Fruit fly (Drosophila melanogaster) whole organism, embryonic: Measurements from ENCODE around the gene foxo.

Source experiments
- ATbp ChIP-seq: fragments of 200-800 bp; sonication (Bioruptor generic); optimal IDR thresholded peaks from 2 replicates; lab custom pipeline; 2017; ENCODE audit warnings: missing biosample characterization, mild to moderate bottlenecking, missing genetic modification characterization, missing genetic modification reagents
- Adf1 ChIP-seq: fragments of 200-800 bp; sonication (Bioruptor generic); IDR thresholded peaks from 2 replicates; pipeline ENCODE4 v1.3.6; 2022; ENCODE audit warnings: missing biosample characterization, missing genetic modification characterization
- Atf6 ChIP-seq: fragments of 200-800 bp; sonication (Bioruptor generic); IDR thresholded peaks from 2 replicates; pipeline ENCODE4 v1.3.6; 2022; ENCODE audit warnings: missing biosample characterization, missing genetic modification characterization
- Bdp1 ChIP-seq: fragments of 200-800 bp; sonication (Bioruptor generic); optimal IDR thresholded peaks from 3 replicates; lab custom pipeline; 2016; ENCODE audit warnings: missing biosample characterization, missing genetic modification characterization
- CG10209 ChIP-seq: fragments of 200-800 bp; sonication (Bioruptor generic); optimal IDR thresholded peaks from 3 replicates; lab custom pipeline; 2017; ENCODE audit warnings: missing biosample characterization, mild to moderate bottlenecking, missing genetic modification characterization, missing genetic modification reagents
- CG10654 ChIP-seq: fragments of 200-800 bp; sonication (Bioruptor generic); optimal IDR thresholded peaks from 2 replicates; lab custom pipeline; 2016; ENCODE audit warnings: missing biosample characterization, missing genetic modification characterization
- CG10979 ChIP-seq: fragments of 200-800 bp; sonication (Bioruptor generic); optimal IDR thresholded peaks from 2 replicates; lab custom pipeline; 2018; ENCODE audit warnings: missing biosample characterization, mild to moderate bottlenecking, missing genetic modification characterization, moderate library complexity
- CG11085 ChIP-seq: fragments of 200-800 bp; sonication (Bioruptor generic); IDR thresholded peaks from 2 replicates; pipeline ENCODE4 v1.3.6; 2022; ENCODE audit warnings: missing biosample characterization, missing genetic modification characterization
- CG11696 ChIP-seq: fragments of 200-800 bp; sonication (Bioruptor generic); IDR thresholded peaks from 2 replicates; pipeline ENCODE4 v1.3.6; 2022; ENCODE audit warnings: missing biosample characterization, missing genetic modification characterization
- CG1233 ChIP-seq: fragments of 200-800 bp; sonication (Bioruptor generic); optimal IDR thresholded peaks from 4 replicates; lab custom pipeline; 2018; ENCODE audit warnings: missing biosample characterization, mild to moderate bottlenecking, missing genetic modification characterization
- CG12391 ChIP-seq: fragments of 200-800 bp; sonication (Bioruptor generic); optimal IDR thresholded peaks from 3 replicates; lab custom pipeline; 2018; ENCODE audit warnings: missing biosample characterization, mild to moderate bottlenecking, missing genetic modification characterization, moderate library complexity
- CG12769 ChIP-seq: fragments of 200-800 bp; sonication (Bioruptor generic); optimal IDR thresholded peaks from 2 replicates; lab custom pipeline; 2019; ENCODE audit warnings: missing biosample characterization, mild to moderate bottlenecking, missing genetic modification characterization, moderate library complexity
- CG13624 ChIP-seq: fragments of 200-800 bp; sonication (Bioruptor generic); optimal IDR thresholded peaks from 2 replicates; lab custom pipeline; 2016; ENCODE audit warnings: missing biosample characterization, missing genetic modification characterization
- CG15269 ChIP-seq: fragments of 200-800 bp; sonication (Bioruptor generic); optimal IDR thresholded peaks from 2 replicates; lab custom pipeline; 2018; ENCODE audit warnings: missing biosample characterization, mild to moderate bottlenecking, missing genetic modification characterization, moderate library complexity
- CG15479 ChIP-seq: fragments of 200-800 bp; sonication (Bioruptor generic); optimal IDR thresholded peaks from 3 replicates; lab custom pipeline; 2019; ENCODE audit warnings: missing biosample characterization, mild to moderate bottlenecking, missing genetic modification characterization, moderate library complexity
- CG1603 ChIP-seq: fragments of 200-800 bp; sonication (Bioruptor generic); optimal IDR thresholded peaks from 2 replicates; lab custom pipeline; 2019; ENCODE audit warnings: missing biosample characterization, mild to moderate bottlenecking, missing genetic modification characterization, moderate library complexity
- CG1647 ChIP-seq: fragments of 200-800 bp; sonication (Bioruptor generic); optimal IDR thresholded peaks from 3 replicates; lab custom pipeline; 2016; ENCODE audit warnings: missing biosample characterization, missing genetic modification characterization
- CG17359 ChIP-seq: fragments of 200-800 bp; sonication (Bioruptor generic); optimal IDR thresholded peaks from 3 replicates; lab custom pipeline; 2018; ENCODE audit warnings: missing biosample characterization, mild to moderate bottlenecking, missing genetic modification characterization, moderate library complexity
- CG18262 ChIP-seq: fragments of 200-800 bp; optimal IDR thresholded peaks from 3 replicates; lab custom pipeline; 2019; ENCODE audit warnings: missing biosample characterization, mild to moderate bottlenecking, missing genetic modification characterization, moderate library complexity
- CG2678 ChIP-seq: fragments of 200-800 bp; sonication (Bioruptor generic); optimal IDR thresholded peaks from 3 replicates; lab custom pipeline; 2019; ENCODE audit warnings: missing biosample characterization, mild to moderate bottlenecking, missing genetic modification characterization, moderate library complexity
- CG3847 ChIP-seq: fragments of 200-800 bp; sonication (Bioruptor generic); IDR thresholded peaks from 2 replicates; pipeline ENCODE4 v1.3.6; 2022; ENCODE audit warnings: missing biosample characterization, missing genetic modification characterization
- CG4404 ChIP-seq: fragments of 200-800 bp; sonication (Bioruptor generic); IDR thresholded peaks from 2 replicates; pipeline ENCODE4 v1.3.6; 2022; ENCODE audit warnings: missing biosample characterization, missing genetic modification characterization
- CG4617 ChIP-seq: fragments of 200-800 bp; sonication (Bioruptor generic); optimal IDR thresholded peaks from 3 replicates; lab custom pipeline; 2016; ENCODE audit warnings: missing biosample characterization, missing genetic modification characterization, borderline replicate concordance
- CG4707 ChIP-seq: fragments of 200-800 bp; sonication (Bioruptor generic); optimal IDR thresholded peaks from 2 replicates; lab custom pipeline; 2018; ENCODE audit warnings: missing biosample characterization, mild to moderate bottlenecking, missing genetic modification characterization, moderate library complexity
- CG4854 ChIP-seq: fragments of 200-800 bp; sonication (Bioruptor generic); optimal IDR thresholded peaks from 2 replicates; lab custom pipeline; 2016; ENCODE audit warnings: missing biosample characterization, missing genetic modification characterization, inconsistent platforms
- CG6175 ChIP-seq: fragments of 200-800 bp; sonication (Bioruptor generic); IDR thresholded peaks from 3 replicates; pipeline ENCODE4 v1.3.6; 2022; ENCODE audit warnings: missing biosample characterization, missing genetic modification characterization
- CG6765 ChIP-seq: fragments of 200-800 bp; sonication (Bioruptor generic); optimal IDR thresholded peaks from 3 replicates; lab custom pipeline; 2017; ENCODE audit warnings: missing biosample characterization, mild to moderate bottlenecking, missing genetic modification characterization
- CG7556 ChIP-seq: fragments of 200-800 bp; sonication (Bioruptor generic); optimal IDR thresholded peaks from 2 replicates; lab custom pipeline; 2017; ENCODE audit warnings: missing biosample characterization, mild to moderate bottlenecking, missing genetic modification characterization
- CG9727 ChIP-seq: fragments of 200-800 bp; sonication (Bioruptor generic); optimal IDR thresholded peaks from 3 replicates; lab custom pipeline; 2017; ENCODE audit warnings: missing biosample characterization, mild to moderate bottlenecking, missing genetic modification characterization
- HLH3B ChIP-seq: fragments of 200-800 bp; sonication (Bioruptor generic); IDR thresholded peaks from 2 replicates; pipeline ENCODE4 v1.3.6; 2022; ENCODE audit warnings: missing biosample characterization, missing genetic modification characterization
- Hand ChIP-seq: fragments of 200-800 bp; sonication (Bioruptor generic); optimal IDR thresholded peaks from 2 replicates; lab custom pipeline; 2017; ENCODE audit warnings: mild to moderate bottlenecking, missing biosample characterization, missing genetic modification reagents, missing genetic modification characterization
- Hr51 ChIP-seq, 2 experiments: fragments of 200-800 bp; sonication (Bioruptor generic); optimal IDR thresholded peaks; 2 replicates in 1 of 2; 3 replicates in 1 of 2; lab custom pipeline; 2016 to 2018; ENCODE audit warnings: missing biosample characterization in 2 of 2, missing genetic modification characterization in 2 of 2, mild to moderate bottlenecking in 1 of 2, moderate library complexity in 1 of 2
- Lhr ChIP-seq: fragments of 200-800 bp; sonication (Bioruptor generic); optimal IDR thresholded peaks from 3 replicates; lab custom pipeline; 2017; ENCODE audit warnings: mild to moderate bottlenecking, missing biosample characterization, missing genetic modification reagents, missing genetic modification characterization
- Stat92E ChIP-seq, 3 experiments: fragments of >200 bp in 2 of 3; fragments of 200-800 bp in 1 of 3; sonication (Bioruptor generic) in 1 of 3; optimal IDR thresholded peaks; 2 replicates each; lab custom pipeline; 2017 to 2019; ENCODE audit warnings: missing biosample characterization in 3 of 3, missing genetic modification characterization in 3 of 3, mild to moderate bottlenecking in 1 of 3, moderate library complexity in 1 of 3
- bigmax ChIP-seq: fragments of 200-800 bp; sonication (Bioruptor generic); optimal IDR thresholded peaks from 2 replicates; lab custom pipeline; 2018; ENCODE audit warnings: missing biosample characterization, mild to moderate bottlenecking, missing genetic modification characterization
- cas ChIP-seq: fragments of 200-800 bp; sonication (Bioruptor generic); IDR thresholded peaks from 2 replicates; pipeline ENCODE4 v1.3.6; 2022; ENCODE audit warnings: missing biosample characterization, missing genetic modification characterization
- dati ChIP-seq: fragments of 200-800 bp; sonication (Bioruptor generic); IDR thresholded peaks from 2 replicates; pipeline ENCODE4 v1.3.6; 2022; ENCODE audit warnings: missing biosample characterization, missing genetic modification characterization
- disco-r ChIP-seq: fragments of 200-800 bp; sonication (Bioruptor generic); optimal IDR thresholded peaks from 2 replicates; lab custom pipeline; 2016; ENCODE audit warnings: missing biosample characterization, missing genetic modification characterization
- en ChIP-seq: fragments of 200-800 bp; sonication (Bioruptor generic); optimal IDR thresholded peaks from 2 replicates; lab custom pipeline; 2016; ENCODE audit warnings: missing biosample characterization, missing genetic modification characterization
- gfzf ChIP-seq: fragments of 200-800 bp; sonication (Bioruptor generic); optimal IDR thresholded peaks from 2 replicates; lab custom pipeline; 2016; ENCODE audit warnings: missing biosample characterization, mild to moderate bottlenecking, missing genetic modification characterization, moderate library complexity
- her ChIP-seq: fragments of 200-800 bp; sonication (Bioruptor generic); optimal IDR thresholded peaks from 2 replicates; lab custom pipeline; 2016; ENCODE audit warnings: missing biosample characterization, missing genetic modification characterization
- lbe ChIP-seq: fragments of 200-800 bp; sonication (Bioruptor generic); optimal IDR thresholded peaks from 2 replicates; lab custom pipeline; 2016; ENCODE audit warnings: missing biosample characterization, mild to moderate bottlenecking, missing genetic modification characterization
- pros ChIP-seq: fragments of 200-800 bp; sonication (Bioruptor generic); optimal IDR thresholded peaks from 3 replicates; lab custom pipeline; 2019; ENCODE audit warnings: missing biosample characterization, mild to moderate bottlenecking, missing genetic modification characterization, moderate library complexity
- slbo ChIP-seq: fragments of 200-800 bp; sonication (Bioruptor generic); IDR thresholded peaks from 2 replicates; pipeline ENCODE4 v1.3.6; 2022; ENCODE audit warnings: missing biosample characterization, missing genetic modification characterization
- stwl ChIP-seq: fragments of 200-800 bp; sonication (Bioruptor generic); optimal IDR thresholded peaks from 3 replicates; lab custom pipeline; 2018; ENCODE audit warnings: missing biosample characterization, mild to moderate bottlenecking, missing genetic modification characterization, moderate library complexity
- tio ChIP-seq: fragments of 200-800 bp; sonication (Bioruptor generic); optimal IDR thresholded peaks from 2 replicates; lab custom pipeline; 2017; ENCODE audit warnings: missing biosample characterization, missing genetic modification characterization, inconsistent platforms
- tna ChIP-seq: fragments of 200-800 bp; sonication (Bioruptor generic); IDR thresholded peaks from 2 replicates; pipeline ENCODE4 v1.3.6; 2022; ENCODE audit warnings: missing biosample characterization, missing genetic modification characterization; ENCODE audit not compliant: partially characterized antibody
- unc-4 ChIP-seq: fragments of 200-800 bp; sonication (Bioruptor generic); IDR thresholded peaks from 2 replicates; pipeline ENCODE4 v1.3.6; 2022; ENCODE audit warnings: missing biosample characterization, missing genetic modification characterization; ENCODE audit not compliant: partially characterized antibody
- wor ChIP-seq: fragments of 200-800 bp; sonication (Bioruptor generic); IDR thresholded peaks from 2 replicates; pipeline ENCODE4 v1.3.6; 2022; ENCODE audit warnings: missing biosample characterization, missing genetic modification characterization
- z ChIP-seq: fragments of 200-800 bp; sonication (Bioruptor generic); IDR thresholded peaks from 3 replicates; pipeline ENCODE4 v1.3.6; 2022; ENCODE audit warnings: missing biosample characterization, missing genetic modification characterization

The foxo gene

dm6 chr3R:14035924-14036448 is 20.8 kb upstream of the foxo start, which contains the start of gene CG9922 (continued):
- TF ChIP-seq Adf1 (GFP tag; lab: Robert Waterston, UW) (no peak; the same call in 1 of the 2 replicates), CG15269 (tag; lab: Kevin White, UChicago) (peak; percentile 52), stwl (peak; percentile 77), Bdp1 (GFP tag; lab: Kevin White, UChicago) (no peak), CG4404 (no peak), Stat92E (GFP tag; optimal IDR thresholded peaks at IDR 0.05; lab: Kevin White, UChicago) (peak in 1 of 3 experiments; percentile 70), CG12769 (no peak), slbo (GFP tag; lab: Robert Waterston, UW) (peak; percentile 52; the same call in 1 of the 2 replicates), CG11085 (GFP tag; lab: Robert Waterston, UW) (no peak), bigmax (GFP tag; lab: Kevin White, UChicago) (no peak), unc-4 (GFP tag; lab: Robert Waterston, UW) (peak; percentile 59), lbe (GFP tag; lab: Kevin White, UChicago) (no peak), HLH3B (GFP tag; lab: Robert Waterston, UW) (no peak), gfzf (GFP tag; lab: Kevin White, UChicago) (peak; percentile 43), CG10209 (GFP tag; lab: Kevin White, UChicago) (no peak), z (GFP tag; lab: Robert Waterston, UW) (no peak), tna (no peak), CG7556 (peak; percentile 16), Hand (GFP tag; lab: Kevin White, UChicago) (no peak), dati (GFP tag; lab: Robert Waterston, UW) (no peak), CG11696 (GFP tag; lab: Robert Waterston, UW) (no peak), CG1233 (GFP tag; lab: Kevin White, UChicago) (no peak), Atf6 (GFP tag; lab: Robert Waterston, UW) (no peak), tio (GFP tag; lab: Kevin White, UChicago) (no peak), CG6765 (no peak), CG3847 (GFP tag; lab: Robert Waterston, UW) (peak; percentile 75), ATbp (GFP tag; lab: Kevin White, UChicago) (peak; percentile 13), CG10979 (tag; lab: Kevin White, UChicago) (peak; percentile 41), wor (GFP tag; lab: Robert Waterston, UW) (no peak), CG2678 (tag; lab: Kevin White, UChicago) (peak; percentile 51), CG1603 (tag; lab: Kevin White, UChicago) (peak; percentile 61), CG4707 (GFP tag; lab: Kevin White, UChicago) (no peak), CG12391 (tag; lab: Kevin White, UChicago) (peak; percentile 84), Hr51 (GFP tag; optimal IDR thresholded peaks at IDR 0.05; lab: Kevin White, UChicago) (peak; percentile 39 to 47), CG6175 (no peak), Lhr (peak; percentile 73), en (GFP tag; lab: Kevin White, UChicago) (no peak), pros (no peak), CG4617 (GFP tag; lab: Kevin White, UChicago) (peak; percentile 67), CG17359 (tag; lab: Kevin White, UChicago) (peak; percentile 10), CG10654 (peak; percentile 31), CG18262 (tag; lab: Kevin White, UChicago) (peak; percentile 48), CG13624 (GFP tag; lab: Kevin White, UChicago) (peak; percentile 62), disco-r (no peak), CG9727 (GFP tag; lab: Kevin White, UChicago) (peak; percentile 16), cas (GFP tag; lab: Robert Waterston, UW) (no peak), CG1647 (GFP tag; lab: Kevin White, UChicago) (no peak), her (GFP tag; lab: Kevin White, UChicago) (no peak), CG15479 (GFP tag; lab: Kevin White, UChicago) (no peak), CG4854 (GFP tag; lab: Kevin White, UChicago) (peak; percentile 59)
